Worm (Caenorhabditis elegans): ENCODE measurements around the gene T13F3.8.

T13F3.8 gene

ce11 chrV:16269556-16269955, at the start of gene T13F3.8, which contains the start of gene fbxa-2:
Gene T13F3.8 (plus strand): TSS chrV:16269800.
Gene fbxa-2 (minus strand): TSS chrV:16269656.
- TF ChIP-seq elt-3 (tag; optimal IDR thresholded peaks at IDR 0.05): no peak
- no peak for TF ChIP-seq C34F6.9 (tag; optimal IDR thresholded peaks at IDR 0.05)
- no peak for TF ChIP-seq ZK546.5 (tag; optimal IDR thresholded peaks at IDR 0.05)
- TF ChIP-seq mdl-1 (tag; optimal IDR thresholded peaks at IDR 0.05): no peak
- TF ChIP-seq unc-39 (tag; optimal IDR thresholded peaks at IDR 0.05): no peak
- TF ChIP-seq egl-27 (tag; optimal IDR thresholded peaks at IDR 0.05): no peak
- no peak for TF ChIP-seq dmd-4 (tag; optimal IDR thresholded peaks at IDR 0.05)
- TF ChIP-seq sem-4 (tag; optimal IDR thresholded peaks at IDR 0.05): no peak
- no peak for TF ChIP-seq R02D3.7 (tag; optimal IDR thresholded peaks at IDR 0.05)
- TF ChIP-seq nhr-129 (tag; optimal IDR thresholded peaks at IDR 0.05): no peak
- no peak for TF ChIP-seq alr-1 (tag; optimal IDR thresholded peaks at IDR 0.05)
- no peak for TF ChIP-seq nhr-6 (tag; optimal IDR thresholded peaks at IDR 0.05)
- TF ChIP-seq skn-1 (tag; optimal IDR thresholded peaks at IDR 0.05): no peak
- TF ChIP-seq ceh-82 (tag; optimal IDR thresholded peaks at IDR 0.05): no peak
- no peak for TF ChIP-seq snpc-4 (tag; optimal IDR thresholded peaks at IDR 0.05)
- TF ChIP-seq lin-13 (GFP tag; optimal IDR thresholded peaks at IDR 0.05): no peak
- TF ChIP-seq zag-1 (tag; optimal IDR thresholded peaks at IDR 0.05): no peak

ce11 chrV:16220020-16220419, 49.6 kb upstream of the T13F3.8 start:
- TF ChIP-seq unc-62 (GFP tag; optimal IDR thresholded peaks at IDR 0.05) (no peak), blmp-1 (tag; optimal IDR thresholded peaks at IDR 0.05; ENCODE audit: insufficient read depth) (no peak), lin-39 (tag; optimal IDR thresholded peaks at IDR 0.05) (no peak), lin-13 (GFP tag; optimal IDR thresholded peaks at IDR 0.05) (no peak), egl-27 (tag; optimal IDR thresholded peaks at IDR 0.05) (no peak), mbf-1 (tag; optimal IDR thresholded peaks at IDR 0.05) (no peak), fos-1 (tag; optimal IDR thresholded peaks at IDR 0.05) (no peak), nhr-129 (tag; optimal IDR thresholded peaks at IDR 0.05) (no peak), lin-11 (tag; optimal IDR thresholded peaks at IDR 0.05) (no peak), crh-2 (tag; optimal IDR thresholded peaks at IDR 0.05) (no peak), nhr-21 (tag; optimal IDR thresholded peaks at IDR 0.05) (no peak), nhr-10 (tag; optimal IDR thresholded peaks at IDR 0.05) (no peak), elt-1 (tag; optimal IDR thresholded peaks at IDR 0.05) (no peak)

- no peak for TF ChIP-seq mdl-1 (tag; optimal IDR thresholded peaks at IDR 0.05)
- TF ChIP-seq nhr-11 (tag; optimal IDR thresholded peaks at IDR 0.05): no peak
- no peak for TF ChIP-seq mab-5 (tag; optimal IDR thresholded peaks at IDR 0.05)
- no peak for TF ChIP-seq C34F6.9 (tag; optimal IDR thresholded peaks at IDR 0.05)
- TF ChIP-seq nhr-77 (tag; optimal IDR thresholded peaks at IDR 0.05): no peak
- no peak for TF ChIP-seq unc-55 (GFP tag; optimal IDR thresholded peaks at IDR 0.05)
- no peak for TF ChIP-seq nhr-25 (tag; optimal IDR thresholded peaks at IDR 0.05)
- no peak for TF ChIP-seq elt-3 (tag; optimal IDR thresholded peaks at IDR 0.05)
- TF ChIP-seq nhr-10 (tag; optimal IDR thresholded peaks at IDR 0.05): no peak
- TF ChIP-seq skn-1 (tag; optimal IDR thresholded peaks at IDR 0.05): no peak
- no peak for TF ChIP-seq ZK546.5 (tag; optimal IDR thresholded peaks at IDR 0.05)
- no peak for TF ChIP-seq mbf-1 (tag; optimal IDR thresholded peaks at IDR 0.05)
- no peak for TF ChIP-seq ztf-4 (tag; optimal IDR thresholded peaks at IDR 0.05)
- TF ChIP-seq dmd-4 (tag; optimal IDR thresholded peaks at IDR 0.05): no peak
- no peak for TF ChIP-seq lin-11 (tag; optimal IDR thresholded peaks at IDR 0.05)
- TF ChIP-seq nhr-129 (tag; optimal IDR thresholded peaks at IDR 0.05): no peak
- no peak for TF ChIP-seq Y55F3AM.14 (GFP tag; optimal IDR thresholded peaks at IDR 0.05)
- no peak for TF ChIP-seq nhr-21 (tag; optimal IDR thresholded peaks at IDR 0.05)
- no peak for TF ChIP-seq unc-39 (tag; optimal IDR thresholded peaks at IDR 0.05)
These were observed 45.6 kb upstream of the T13F3.8 start, which contains the start of gene stdh-2 for ce11 chrV:16224027-16224426. Gene stdh-2 (plus strand): TSS chrV:16224327.

- TF ChIP-seq snpc-4 (tag; optimal IDR thresholded peaks at IDR 0.05): peak; percentile 21
- TF ChIP-seq sma-9 (GFP tag; optimal IDR thresholded peaks at IDR 0.05): peak; percentile 1
- no peak for TF ChIP-seq sma-9 (tag; optimal IDR thresholded peaks at IDR 0.05)
- no peak for TF ChIP-seq nhr-10 (tag; optimal IDR thresholded peaks at IDR 0.05)
These were observed 44.0 kb upstream of the T13F3.8 start for ce11 chrV:16225524-16226116.
